Fruit fly (Drosophila melanogaster) whole organism: ENCODE measurements around the gene Ugt302K1.

ENCODE experiments used
- Dll ChIP-seq: fragments of >200 bp; optimal IDR thresholded peaks from 2 replicates; lab custom pipeline; 2017
- EcR ChIP-seq, 2 experiments: fragments of >200 bp; optimal IDR thresholded peaks; 2 replicates each; lab custom pipeline; 2017; ENCODE audit warnings: missing biosample characterization in 2 of 2, missing genetic modification characterization in 2 of 2, missing genetic modification reagents in 2 of 2
- pan ChIP-seq: fragments of >200 bp; optimal IDR thresholded peaks from 2 replicates; lab custom pipeline; 2017
- psq ChIP-seq: fragments of >200 bp; optimal IDR thresholded peaks from 2 replicates; lab custom pipeline; 2017
- usp ChIP-seq: fragments of >200 bp; optimal IDR thresholded peaks from 2 replicates; lab custom pipeline; 2017; ENCODE audit warnings: missing biosample characterization, missing genetic modification characterization, mixed read lengths

DNA sequence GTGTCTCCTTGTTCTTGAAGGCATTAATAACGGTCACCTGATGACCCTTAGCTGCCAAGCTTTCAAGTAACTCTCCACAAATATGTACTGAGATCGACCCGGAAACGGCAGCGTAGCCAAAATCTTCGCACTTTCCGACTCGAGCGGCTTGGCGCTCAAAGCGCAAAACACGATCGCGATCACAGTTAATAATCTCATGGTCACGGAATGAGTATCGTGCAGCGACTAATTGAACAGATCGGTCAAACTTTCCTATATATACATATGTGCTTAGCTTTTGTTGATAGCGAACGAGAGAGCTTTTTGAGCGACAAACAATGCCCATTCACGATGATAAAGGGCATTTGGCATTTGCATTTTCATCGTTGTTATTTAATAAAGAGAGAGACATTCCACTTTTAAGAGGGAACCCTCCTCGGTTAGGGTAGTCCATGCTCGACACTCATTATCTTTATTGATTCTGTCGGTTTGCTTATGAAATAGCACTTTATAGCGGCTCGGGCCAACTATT lies 25.5 kb downstream of the Ugt302K1 start, which contains the start of gene Ugt35C1:
- TF ChIP-seq EcR (GFP tag; optimal IDR thresholded peaks at IDR 0.05; lab: Kevin White, UChicago) (no peak), psq (lab: Kevin White, UChicago) (no peak), pan (no peak), Dll (lab: Kevin White, UChicago) (no peak), usp (GFP tag; lab: Kevin White, UChicago) (no peak)
